Worm (Caenorhabditis elegans): ENCODE measurements around the gene swt-1.

DNA sequence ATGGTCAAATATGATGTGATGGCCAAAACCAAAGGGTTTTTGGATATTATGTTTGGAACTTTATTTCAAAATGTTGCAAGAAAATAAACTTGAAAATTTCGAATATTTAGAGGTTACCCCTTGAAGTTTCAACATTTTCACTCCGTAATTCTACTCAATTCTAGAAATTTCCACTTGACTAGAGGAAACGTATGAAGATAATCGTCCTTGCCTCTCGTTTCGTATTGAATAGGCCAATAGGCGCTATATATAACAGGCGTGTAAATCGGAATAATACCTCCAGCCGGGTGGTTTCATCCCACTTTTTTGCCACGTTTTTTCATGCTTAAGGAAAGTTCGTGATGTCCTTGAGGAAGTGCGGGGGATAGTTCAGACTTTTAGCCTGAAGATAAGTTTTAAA is 36.0 kb downstream of the swt-1 start:
- TF ChIP-seq zag-1 (tag; optimal IDR thresholded peaks at IDR 0.05) (no peak), elt-2 (tag; optimal IDR thresholded peaks at IDR 0.05) (no peak), ZK546.5 (tag; optimal IDR thresholded peaks at IDR 0.05) (no peak), ztf-4 (tag; optimal IDR thresholded peaks at IDR 0.05) (no peak), lsy-12 (tag; optimal IDR thresholded peaks at IDR 0.05) (no peak), snpc-4 (tag; optimal IDR thresholded peaks at IDR 0.05) (no peak), nfya-1 (tag; optimal IDR thresholded peaks at IDR 0.05; ENCODE audit: insufficient read depth) (no peak), ama-1 (optimal IDR thresholded peaks at IDR 0.05) (no peak)

All from whole organism, L3 larva.